Worm (Caenorhabditis elegans) whole organism, L2 larva: ENCODE results near the gene C18H7.1.

Experiments used
- ama-1 ChIP-seq: fragments of 150-350 bp; optimal IDR thresholded peaks from 2 replicates; lab custom pipeline; 2018; ENCODE audit warnings: inconsistent platforms
- gmeb-1 ChIP-seq: fragments of 150-350 bp; optimal IDR thresholded peaks from 2 replicates; lab custom pipeline; 2014; ENCODE audit warnings: missing biosample characterization, missing genetic modification characterization
- mdl-1 ChIP-seq, 2 experiments: fragments of 150-350 bp in 1 of 2; sonication (generic microtip) in 1 of 2; optimal IDR thresholded peaks; 2 replicates each; lab custom pipeline; 2017; ENCODE audit warnings: missing biosample characterization in 2 of 2, missing genetic modification characterization in 2 of 2
- nhr-10 ChIP-seq: sonication (generic microtip); optimal IDR thresholded peaks from 2 replicates; lab custom pipeline; 2017; ENCODE audit warnings: missing biosample characterization, missing genetic modification characterization
- nhr-237 ChIP-seq: fragments of 150-350 bp; optimal IDR thresholded peaks from 2 replicates; lab custom pipeline; 2014; ENCODE audit warnings: missing biosample characterization, missing genetic modification characterization
- snpc-4 ChIP-seq: fragments of 150-350 bp; optimal IDR thresholded peaks from 2 replicates; lab custom pipeline; 2014; ENCODE audit warnings: missing biosample characterization, missing genetic modification characterization
- unc-39 ChIP-seq: fragments of 150-350 bp; optimal IDR thresholded peaks from 2 replicates; lab custom pipeline; 2014; ENCODE audit warnings: missing biosample characterization, missing genetic modification characterization
- zag-1 ChIP-seq: fragments of 150-350 bp; optimal IDR thresholded peaks from 2 replicates; lab custom pipeline; 2014; ENCODE audit warnings: missing biosample characterization, missing genetic modification characterization
- ztf-11 ChIP-seq: sonication (generic microtip); optimal IDR thresholded peaks from 2 replicates; lab custom pipeline; 2017; ENCODE audit warnings: missing biosample characterization, missing genetic modification characterization
- ztf-4 ChIP-seq: fragments of 150-350 bp; optimal IDR thresholded peaks from 2 replicates; lab custom pipeline; 2014; ENCODE audit warnings: missing biosample characterization, missing genetic modification characterization

DNA sequence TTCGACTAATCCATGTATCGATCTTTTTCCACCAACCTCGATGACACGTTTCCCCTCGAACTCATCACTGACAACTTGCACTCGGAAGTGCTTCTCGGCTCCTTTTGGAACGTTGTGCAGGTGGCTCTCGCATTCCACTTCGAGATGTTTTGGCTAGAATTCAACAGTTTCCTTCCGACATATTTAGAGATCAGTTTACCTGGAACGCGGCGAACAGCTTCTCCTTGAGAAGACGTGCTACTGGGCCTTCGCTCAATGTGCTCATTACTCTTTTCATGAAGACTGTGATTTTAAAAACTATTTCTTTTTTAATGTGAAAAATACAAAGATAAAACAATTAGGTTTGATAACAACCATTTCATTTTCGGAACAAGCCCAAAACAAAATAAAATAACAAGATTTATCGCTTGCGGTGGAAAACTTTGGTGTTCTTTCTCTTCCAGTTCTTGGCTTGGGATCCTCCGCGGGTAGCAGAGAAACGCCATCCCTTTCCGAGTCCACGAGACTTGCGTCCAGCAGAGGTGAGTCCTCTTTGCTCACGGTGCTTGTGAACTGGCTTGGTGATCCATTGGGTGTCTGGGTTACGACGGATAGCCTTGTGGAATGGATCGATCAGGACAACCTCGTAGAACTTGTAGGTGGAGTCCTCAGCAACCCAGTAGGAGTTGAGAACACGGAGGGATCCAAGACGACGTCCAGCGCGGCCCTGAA lies 37.9 kb downstream of the C18H7.1 start, which contains the start of gene K11H12.1:
- no peak for TF ChIP-seq ztf-11 (tag; lab: Kevin White, UChicago)
- TF ChIP-seq zag-1 (tag; lab: Kevin White, UChicago) = no peak
- TF ChIP-seq nhr-237 (tag; lab: Kevin White, UChicago) = no peak
- no peak for TF ChIP-seq ztf-4 (tag; lab: Kevin White, UChicago)
- no peak for TF ChIP-seq snpc-4 (tag; lab: Kevin White, UChicago)
- TF ChIP-seq mdl-1 (tag; optimal IDR thresholded peaks at IDR 0.05; lab: Kevin White, UChicago) = no peak
- TF ChIP-seq gmeb-1 (tag; lab: Kevin White, UChicago) = no peak
- no peak for TF ChIP-seq ama-1 (lab: Kevin White, UChicago)
- TF ChIP-seq nhr-10 (tag; lab: Kevin White, UChicago) = no peak
- no peak for TF ChIP-seq unc-39
